Worm (Caenorhabditis elegans) whole organism, L2 larva: ENCODE measurements around the gene Y69A2AR.32.

Source experiments
- C34F6.9 ChIP-seq: fragments of 150-350 bp; optimal IDR thresholded peaks from 2 replicates; lab custom pipeline; 2014; ENCODE audit warnings: missing biosample characterization, missing genetic modification characterization
- F13H6.1 ChIP-seq: sonication (generic microtip); optimal IDR thresholded peaks from 2 replicates; lab custom pipeline; 2016; ENCODE audit warnings: missing genetic modification characterization, missing compliant biosample characterization
- R02D3.7 ChIP-seq: fragments of 150-350 bp; optimal IDR thresholded peaks from 2 replicates; lab custom pipeline; 2014; ENCODE audit warnings: missing biosample characterization, missing genetic modification characterization
- ZK546.5 ChIP-seq: sonication (generic microtip); optimal IDR thresholded peaks from 2 replicates; lab custom pipeline; 2017; ENCODE audit warnings: missing biosample characterization, missing genetic modification characterization
- alr-1 ChIP-seq: fragments of 150-350 bp; optimal IDR thresholded peaks from 2 replicates; lab custom pipeline; 2014; ENCODE audit warnings: missing biosample characterization, missing genetic modification characterization
- aly-2 ChIP-seq: fragments of 150-350 bp; optimal IDR thresholded peaks from 2 replicates; lab custom pipeline; 2014; ENCODE audit warnings: missing biosample characterization, missing genetic modification characterization
- ama-1 ChIP-seq: fragments of 150-350 bp; optimal IDR thresholded peaks from 2 replicates; lab custom pipeline; 2018; ENCODE audit warnings: inconsistent platforms
- blmp-1 ChIP-seq: sonication (generic microtip); optimal IDR thresholded peaks from 2 replicates; lab custom pipeline; 2017; ENCODE audit warnings: missing genetic modification characterization, mild to moderate bottlenecking, missing compliant biosample characterization, antibody characterized with exemption, moderate library complexity; ENCODE audit not compliant: insufficient read depth
- ceh-16 ChIP-seq: fragments of 150-350 bp; optimal IDR thresholded peaks from 2 replicates; lab custom pipeline; 2014; ENCODE audit warnings: missing biosample characterization, missing genetic modification characterization
- ceh-82 ChIP-seq: fragments of 150-350 bp; optimal IDR thresholded peaks from 2 replicates; lab custom pipeline; 2014; ENCODE audit warnings: missing biosample characterization, missing genetic modification characterization
- crh-2 ChIP-seq: sonication (generic microtip); optimal IDR thresholded peaks from 2 replicates; lab custom pipeline; 2017; ENCODE audit warnings: missing biosample characterization, missing genetic modification characterization
- egl-27 ChIP-seq: sonication (generic microtip); optimal IDR thresholded peaks from 3 replicates; lab custom pipeline; 2017; ENCODE audit warnings: missing biosample characterization, missing genetic modification reagents, missing genetic modification characterization
- elt-1 ChIP-seq: fragments of 150-350 bp; optimal IDR thresholded peaks from 2 replicates; lab custom pipeline; 2014; ENCODE audit warnings: missing biosample characterization, missing genetic modification characterization
- fos-1 ChIP-seq: fragments of 150-350 bp; optimal IDR thresholded peaks from 2 replicates; lab custom pipeline; 2014; ENCODE audit warnings: missing biosample characterization, missing genetic modification characterization
- gmeb-1 ChIP-seq: fragments of 150-350 bp; optimal IDR thresholded peaks from 2 replicates; lab custom pipeline; 2014; ENCODE audit warnings: missing biosample characterization, missing genetic modification characterization
- lin-11 ChIP-seq: fragments of 150-350 bp; sonication (generic microtip); optimal IDR thresholded peaks from 2 replicates; lab custom pipeline; 2014; ENCODE audit warnings: missing biosample characterization, missing genetic modification characterization, inconsistent platforms, mixed read lengths
- lin-13 ChIP-seq: fragments of 150-350 bp; optimal IDR thresholded peaks from 2 replicates; lab custom pipeline; 2014; ENCODE audit warnings: missing biosample characterization, missing genetic modification reagents, missing genetic modification characterization
- lin-39 ChIP-seq: fragments of 150-350 bp; optimal IDR thresholded peaks from 2 replicates; lab custom pipeline; 2014; ENCODE audit warnings: missing biosample characterization, missing genetic modification reagents, missing genetic modification characterization
- lsy-2 ChIP-seq, 2 experiments: fragments of 150-350 bp in 1 of 2; sonication (generic microtip) in 1 of 2; optimal IDR thresholded peaks; 2 replicates each; lab custom pipeline; 2014 to 2017; ENCODE audit warnings: missing biosample characterization in 2 of 2, missing genetic modification characterization in 2 of 2
- mab-5 ChIP-seq: fragments of 150-350 bp; optimal IDR thresholded peaks from 2 replicates; lab custom pipeline; 2014; ENCODE audit warnings: missing biosample characterization, missing genetic modification characterization
- mdl-1 ChIP-seq, 2 experiments: fragments of 150-350 bp in 1 of 2; sonication (generic microtip) in 1 of 2; optimal IDR thresholded peaks; 2 replicates each; lab custom pipeline; 2017; ENCODE audit warnings: missing biosample characterization in 2 of 2, missing genetic modification characterization in 2 of 2
- nhr-10 ChIP-seq: sonication (generic microtip); optimal IDR thresholded peaks from 2 replicates; lab custom pipeline; 2017; ENCODE audit warnings: missing biosample characterization, missing genetic modification characterization
- nhr-11 ChIP-seq: fragments of 150-350 bp; optimal IDR thresholded peaks from 2 replicates; lab custom pipeline; 2014; ENCODE audit warnings: missing biosample characterization, missing genetic modification characterization
- nhr-12 ChIP-seq: fragments of 150-350 bp; optimal IDR thresholded peaks from 2 replicates; lab custom pipeline; 2014; ENCODE audit warnings: missing biosample characterization, missing genetic modification characterization
- nhr-129 ChIP-seq: fragments of 150-350 bp; optimal IDR thresholded peaks from 2 replicates; lab custom pipeline; 2014; ENCODE audit warnings: missing biosample characterization, missing genetic modification characterization
- nhr-21 ChIP-seq: fragments of 150-350 bp; optimal IDR thresholded peaks from 2 replicates; lab custom pipeline; 2014; ENCODE audit warnings: missing biosample characterization, missing genetic modification characterization
- nhr-23 ChIP-seq: fragments of 150-350 bp; optimal IDR thresholded peaks from 2 replicates; lab custom pipeline; 2014; ENCODE audit warnings: missing biosample characterization, missing genetic modification reagents, missing genetic modification characterization
- nhr-25 ChIP-seq: fragments of 150-350 bp; sonication (generic microtip); optimal IDR thresholded peaks from 3 replicates; lab custom pipeline; 2014; ENCODE audit warnings: missing biosample characterization, missing genetic modification characterization
- nhr-6 ChIP-seq: fragments of 150-350 bp; optimal IDR thresholded peaks from 2 replicates; lab custom pipeline; 2014; ENCODE audit warnings: missing biosample characterization, missing genetic modification characterization
- nhr-77 ChIP-seq: fragments of 150-350 bp; optimal IDR thresholded peaks from 2 replicates; lab custom pipeline; 2014; ENCODE audit warnings: missing biosample characterization, missing genetic modification characterization
- peb-1 ChIP-seq: fragments of 150-350 bp; optimal IDR thresholded peaks from 2 replicates; lab custom pipeline; 2014; ENCODE audit warnings: missing biosample characterization, missing genetic modification characterization
- sem-4 ChIP-seq: fragments of 150-350 bp; optimal IDR thresholded peaks from 2 replicates; lab custom pipeline; 2014; ENCODE audit warnings: missing biosample characterization, missing genetic modification reagents, missing genetic modification characterization
- skn-1 ChIP-seq: sonication (generic microtip); optimal IDR thresholded peaks from 2 replicates; lab custom pipeline; 2017; ENCODE audit warnings: missing biosample characterization, missing genetic modification characterization
- sma-3 ChIP-seq: sonication (generic microtip); optimal IDR thresholded peaks from 2 replicates; lab custom pipeline; 2016; ENCODE audit warnings: missing genetic modification reagents, missing genetic modification characterization, missing compliant biosample characterization
- sma-9 ChIP-seq, 2 experiments: fragments of 150-350 bp in 1 of 2; sonication (generic microtip) in 1 of 2; optimal IDR thresholded peaks; 2 replicates each; lab custom pipeline; 2014 to 2016; ENCODE audit warnings: missing genetic modification characterization in 2 of 2, mild to moderate bottlenecking in 1 of 2, missing biosample characterization in 1 of 2, missing compliant biosample characterization in 1 of 2, missing genetic modification reagents in 1 of 2, moderate library complexity in 1 of 2
- snpc-4 ChIP-seq: fragments of 150-350 bp; optimal IDR thresholded peaks from 2 replicates; lab custom pipeline; 2014; ENCODE audit warnings: missing biosample characterization, missing genetic modification characterization
- unc-55 ChIP-seq: fragments of 150-350 bp; sonication (generic microtip); optimal IDR thresholded peaks from 3 replicates; lab custom pipeline; 2014; ENCODE audit warnings: missing biosample characterization, missing genetic modification reagents, missing genetic modification characterization
- ztf-4 ChIP-seq: fragments of 150-350 bp; optimal IDR thresholded peaks from 2 replicates; lab custom pipeline; 2014; ENCODE audit warnings: missing biosample characterization, missing genetic modification characterization

Y69A2AR.32 gene

ce11 chrIV:2640950-2641349 is 30.7 kb downstream of the Y69A2AR.32 start, which contains the start of the genes mdf-2 and nduv-3:
Gene mdf-2, minus strand, starts transcription at chrIV:2641125.
Gene nduv-3, plus strand, starts transcription at chrIV:2641310.
- TF ChIP-seq nhr-12 (tag; lab: Kevin White, UChicago) (no peak), C34F6.9 (tag; lab: Kevin White, UChicago) (peak; percentile 92), elt-1 (tag; lab: Kevin White, UChicago) (no peak), nhr-77 (tag; lab: Kevin White, UChicago) (peak; percentile 31), ZK546.5 (peak; percentile 0), unc-55 (GFP tag; lab: Kevin White, UChicago) (peak; percentile 86), fos-1 (tag; lab: Kevin White, UChicago) (peak; percentile 33), lin-11 (tag; lab: Kevin White, UChicago) (peak; percentile 68), mab-5 (tag; lab: Kevin White, UChicago) (peak; percentile 75), nhr-23 (tag; lab: Kevin White, UChicago) (no peak), R02D3.7 (tag; lab: Kevin White, UChicago) (peak; percentile 27), nhr-25 (tag; lab: Kevin White, UChicago) (peak; percentile 73), crh-2 (peak; percentile 51), gmeb-1 (tag; lab: Kevin White, UChicago) (peak; percentile 93), egl-27 (tag; lab: Kevin White, UChicago) (peak; percentile 44), mdl-1 (tag; optimal IDR thresholded peaks at IDR 0.05; lab: Kevin White, UChicago) (peak in 1 of 2 experiments; percentile 9), lsy-2 (tag; optimal IDR thresholded peaks at IDR 0.05; lab: Kevin White, UChicago) (peak; percentile 88 to 90), nhr-10 (tag; lab: Kevin White, UChicago) (no peak), sma-3 (peak; percentile 49), aly-2 (tag; lab: Kevin White, UChicago) (no peak), sma-9 (GFP tag; optimal IDR thresholded peaks at IDR 0.05; lab: Kevin White, UChicago) (peak; percentile 70), sma-9 (tag; optimal IDR thresholded peaks at IDR 0.05; lab: Kevin White, UChicago) (no peak), nhr-6 (tag; lab: Kevin White, UChicago) (peak; percentile 12), blmp-1 (tag; lab: Kevin White, UChicago) (no peak), sem-4 (peak; percentile 38), nhr-21 (tag; lab: Kevin White, UChicago) (peak; percentile 44), nhr-129 (tag; lab: Kevin White, UChicago) (peak; percentile 62), snpc-4 (peak; percentile 0), F13H6.1 (peak; percentile 67), lin-39 (tag; lab: Kevin White, UChicago) (no peak), lin-13 (GFP tag; lab: Kevin White, UChicago) (peak; percentile 85)
- TF ChIP-seq, all 48 proteins: peak for 23

- TF ChIP-seq R02D3.7 (tag; lab: Kevin White, UChicago): no peak
- TF ChIP-seq unc-55 (GFP tag; lab: Kevin White, UChicago): peak; percentile 5
Observed at ce11 chrIV:2642054-2642453, 31.8 kb downstream of the Y69A2AR.32 start.

- TF ChIP-seq ztf-4 (no peak), nhr-23 (tag; lab: Kevin White, UChicago) (no peak), nhr-25 (tag; lab: Kevin White, UChicago) (no peak), peb-1 (tag; lab: Kevin White, UChicago) (no peak), mdl-1 (tag; optimal IDR thresholded peaks at IDR 0.05; lab: Kevin White, UChicago) (no peak), ceh-16 (tag; lab: Kevin White, UChicago) (no peak), sma-3 (no peak)
Observed at ce11 chrIV:2642673-2643072, 32.4 kb downstream of the Y69A2AR.32 start, which contains the start of gene ric-8. Gene ric-8, plus strand, starts transcription at chrIV:2642973.

ce11 chrIV:2650031-2650430 is 39.8 kb downstream of the Y69A2AR.32 start:
- TF ChIP-seq nhr-11 (tag; lab: Kevin White, UChicago): no peak
- no peak for TF ChIP-seq nhr-10 (tag; lab: Kevin White, UChicago)
- no peak for TF ChIP-seq alr-1 (tag; lab: Kevin White, UChicago)
- TF ChIP-seq aly-2 (tag; lab: Kevin White, UChicago): no peak
- no peak for TF ChIP-seq mdl-1 (tag; optimal IDR thresholded peaks at IDR 0.05; lab: Kevin White, UChicago)
- TF ChIP-seq unc-55 (GFP tag; lab: Kevin White, UChicago): no peak
- TF ChIP-seq lin-11 (tag; lab: Kevin White, UChicago): no peak
- no peak for TF ChIP-seq nhr-21 (tag; lab: Kevin White, UChicago)
- TF ChIP-seq elt-1 (tag; lab: Kevin White, UChicago): no peak
- no peak for TF ChIP-seq crh-2
- TF ChIP-seq fos-1 (tag; lab: Kevin White, UChicago): no peak
- no peak for TF ChIP-seq ama-1 (lab: Kevin White, UChicago)
- TF ChIP-seq sma-9 (GFP tag; optimal IDR thresholded peaks at IDR 0.05; lab: Kevin White, UChicago): no peak
- no peak for TF ChIP-seq sma-9 (tag; optimal IDR thresholded peaks at IDR 0.05; lab: Kevin White, UChicago)
- no peak for TF ChIP-seq nhr-23 (tag; lab: Kevin White, UChicago)
- no peak for TF ChIP-seq nhr-77 (tag; lab: Kevin White, UChicago)
- no peak for TF ChIP-seq ceh-82 (tag; lab: Kevin White, UChicago)
- TF ChIP-seq skn-1 (tag; lab: Kevin White, UChicago): no peak
- no peak for TF ChIP-seq F13H6.1
